Fruit fly (Drosophila melanogaster) S2 (cell line): Measurements from ENCODE around the gene mus302.

Source experiments
- CG8478 ChIP-seq: fragments of >200 bp; optimal IDR thresholded peaks from 2 replicates; lab custom pipeline; 2018
- CTCF ChIP-seq, 2 experiments: fragments of >200 bp; optimal IDR thresholded peaks; 2 replicates each; lab custom pipeline; 2018

DNA sequence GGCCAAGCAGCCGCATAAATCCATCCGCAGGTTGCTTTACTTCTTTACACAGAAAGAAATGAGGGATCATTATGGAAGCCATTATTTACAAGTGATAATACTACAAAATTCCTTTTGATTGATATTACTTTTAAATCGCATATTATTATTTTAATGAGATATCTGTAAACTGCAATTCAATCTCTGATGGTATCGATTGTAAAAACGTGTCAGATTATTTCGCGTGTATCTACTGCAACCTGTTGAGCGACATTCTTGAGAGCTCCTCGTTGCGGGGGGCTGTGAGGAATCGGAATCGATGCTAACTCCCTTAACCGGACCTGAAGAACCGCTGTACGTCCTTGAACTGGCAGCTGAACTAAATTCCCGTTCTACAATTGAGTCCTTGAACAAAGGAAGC lies 38.5 kb upstream of the mus302 start:
- TF ChIP-seq CG8478 (lab: Kevin White, UChicago): no peak
- TF ChIP-seq CTCF (optimal IDR thresholded peaks at IDR 0.05; lab: Kevin White, UChicago): no peak
